Fruit fly (Drosophila melanogaster) S2 (cell line): Measurements from ENCODE around the gene fne.

ENCODE experiments used
- CG8478 ChIP-seq: fragments of >200 bp; optimal IDR thresholded peaks from 2 replicates; lab custom pipeline; 2018
- CTCF ChIP-seq, 2 experiments: fragments of >200 bp; optimal IDR thresholded peaks; 2 replicates each; lab custom pipeline; 2018

- TF ChIP-seq CTCF (optimal IDR thresholded peaks at IDR 0.05; lab: Kevin White, UChicago) (no peak), CG8478 (lab: Kevin White, UChicago) (no peak)
These were observed 28.2 kb upstream of the fne start for dm6 chrX:12889075-12889474.
